Worm (Caenorhabditis elegans) whole organism, L3 larva: ENCODE data around the gene srz-102.

ENCODE experiments used
- R02D3.7 ChIP-seq: fragments of 150-350 bp; optimal IDR thresholded peaks from 2 replicates; lab custom pipeline; 2014; ENCODE audit warnings: missing biosample characterization, missing genetic modification characterization
- aly-2 ChIP-seq: fragments of 150-350 bp; optimal IDR thresholded peaks from 2 replicates; lab custom pipeline; 2014; ENCODE audit warnings: missing biosample characterization, missing genetic modification characterization
- ceh-16 ChIP-seq: sonication (generic microtip); optimal IDR thresholded peaks from 2 replicates; lab custom pipeline; 2017; ENCODE audit warnings: missing biosample characterization, missing genetic modification characterization
- ceh-9 ChIP-seq: sonication (generic microtip); optimal IDR thresholded peaks from 2 replicates; lab custom pipeline; 2018; ENCODE audit warnings: missing biosample characterization, missing genetic modification characterization
- daf-12 ChIP-seq: fragments of 150-350 bp; optimal IDR thresholded peaks from 2 replicates; lab custom pipeline; 2014; ENCODE audit warnings: missing biosample characterization, missing genetic modification reagents, missing genetic modification characterization
- egl-27 ChIP-seq: sonication (generic microtip); optimal IDR thresholded peaks from 4 replicates; lab custom pipeline; 2017; ENCODE audit warnings: missing biosample characterization, missing genetic modification reagents, missing genetic modification characterization
- egl-5 ChIP-seq: fragments of 150-350 bp; optimal IDR thresholded peaks from 2 replicates; lab custom pipeline; 2017; ENCODE audit warnings: missing biosample characterization, missing genetic modification reagents, missing genetic modification characterization, inconsistent platforms
- elt-1 ChIP-seq: fragments of 150-350 bp; optimal IDR thresholded peaks from 2 replicates; lab custom pipeline; 2014; ENCODE audit warnings: missing biosample characterization, missing genetic modification characterization
- elt-3 ChIP-seq, 3 experiments: fragments of 150-350 bp in 1 of 3; sonication (generic microtip) in 2 of 3; optimal IDR thresholded peaks; 2 replicates in 2 of 3; 4 replicates in 1 of 3; lab custom pipeline; 2014 to 2017; ENCODE audit warnings: missing biosample characterization in 3 of 3, missing genetic modification characterization in 3 of 3
- eor-1 ChIP-seq, 2 experiments: fragments of 150-350 bp; optimal IDR thresholded peaks; 2 replicates each; lab custom pipeline; 2014 to 2018; ENCODE audit warnings: missing biosample characterization in 2 of 2, missing genetic modification characterization in 2 of 2
- fkh-2 ChIP-seq: fragments of 150-350 bp; optimal IDR thresholded peaks from 2 replicates; lab custom pipeline; 2014; ENCODE audit warnings: missing biosample characterization, missing genetic modification reagents, missing genetic modification characterization
- fos-1 ChIP-seq: fragments of 150-350 bp; optimal IDR thresholded peaks from 2 replicates; lab custom pipeline; 2014; ENCODE audit warnings: missing biosample characterization, missing genetic modification characterization
- hmg-11 ChIP-seq: sonication (generic microtip); optimal IDR thresholded peaks from 2 replicates; lab custom pipeline; 2016; ENCODE audit warnings: missing genetic modification characterization, missing compliant biosample characterization
- lin-15B ChIP-seq: fragments of 150-350 bp; optimal IDR thresholded peaks from 2 replicates; lab custom pipeline; 2014; ENCODE audit warnings: missing biosample characterization, missing genetic modification characterization
- lsy-12 ChIP-seq: sonication (generic microtip); optimal IDR thresholded peaks from 2 replicates; lab custom pipeline; 2016; ENCODE audit warnings: mild to moderate bottlenecking, missing genetic modification characterization, missing compliant biosample characterization
- mdl-1 ChIP-seq: fragments of 150-350 bp; optimal IDR thresholded peaks from 2 replicates; lab custom pipeline; 2014; ENCODE audit warnings: missing biosample characterization, missing genetic modification characterization
- mml-1 ChIP-seq: fragments of 150-350 bp; sonication (generic microtip); optimal IDR thresholded peaks from 3 replicates; lab custom pipeline; 2014; ENCODE audit warnings: missing biosample characterization, missing genetic modification characterization
- nhr-11 ChIP-seq: fragments of 150-350 bp; optimal IDR thresholded peaks from 2 replicates; lab custom pipeline; 2014; ENCODE audit warnings: missing biosample characterization, missing genetic modification characterization
- nhr-237 ChIP-seq: fragments of 150-350 bp; optimal IDR thresholded peaks from 2 replicates; lab custom pipeline; 2014; ENCODE audit warnings: missing biosample characterization, missing genetic modification characterization
- nhr-25 ChIP-seq: sonication (generic microtip); optimal IDR thresholded peaks from 2 replicates; lab custom pipeline; 2017; ENCODE audit warnings: missing biosample characterization, missing genetic modification characterization
- nhr-28 ChIP-seq: fragments of 150-350 bp; optimal IDR thresholded peaks from 2 replicates; lab custom pipeline; 2014; ENCODE audit warnings: missing biosample characterization, missing genetic modification characterization
- nhr-67 ChIP-seq: fragments of 150-350 bp; optimal IDR thresholded peaks from 2 replicates; lab custom pipeline; 2014; ENCODE audit warnings: missing biosample characterization, missing genetic modification characterization
- nhr-76 ChIP-seq: fragments of 150-350 bp; sonication (generic microtip); optimal IDR thresholded peaks from 5 replicates; lab custom pipeline; 2014; ENCODE audit warnings: missing biosample characterization, missing genetic modification characterization
- pha-4 ChIP-seq: fragments of 150-350 bp; optimal IDR thresholded peaks from 2 replicates; lab custom pipeline; 2014; ENCODE audit warnings: missing biosample characterization, missing genetic modification reagents, missing genetic modification characterization
- pqm-1 ChIP-seq: fragments of 150-350 bp; optimal IDR thresholded peaks from 2 replicates; lab custom pipeline; 2017; ENCODE audit warnings: missing biosample characterization, missing genetic modification characterization, inconsistent platforms
- sea-2 ChIP-seq: fragments of 150-350 bp; sonication (generic microtip); optimal IDR thresholded peaks from 4 replicates; lab custom pipeline; 2014; ENCODE audit warnings: missing biosample characterization, missing genetic modification reagents, missing genetic modification characterization
- skn-1 ChIP-seq: fragments of 150-350 bp; optimal IDR thresholded peaks from 2 replicates; lab custom pipeline; 2014; ENCODE audit warnings: missing biosample characterization, missing genetic modification characterization
- snpc-4 ChIP-seq: fragments of 150-350 bp; optimal IDR thresholded peaks from 2 replicates; lab custom pipeline; 2014; ENCODE audit warnings: missing biosample characterization, missing genetic modification characterization
- tbx-2 ChIP-seq: sonication (generic microtip); optimal IDR thresholded peaks from 2 replicates; lab custom pipeline; 2016; ENCODE audit warnings: mild to moderate bottlenecking, missing genetic modification characterization, missing compliant biosample characterization
- unc-39 ChIP-seq: sonication (generic microtip); optimal IDR thresholded peaks from 4 replicates; lab custom pipeline; 2017; ENCODE audit warnings: missing biosample characterization, missing genetic modification characterization
- unc-62 ChIP-seq: fragments of 150-350 bp; sonication (generic microtip); optimal IDR thresholded peaks from 4 replicates; lab custom pipeline; 2014; ENCODE audit warnings: missing biosample characterization, missing genetic modification reagents, missing genetic modification characterization

srz-102 gene

DNA sequence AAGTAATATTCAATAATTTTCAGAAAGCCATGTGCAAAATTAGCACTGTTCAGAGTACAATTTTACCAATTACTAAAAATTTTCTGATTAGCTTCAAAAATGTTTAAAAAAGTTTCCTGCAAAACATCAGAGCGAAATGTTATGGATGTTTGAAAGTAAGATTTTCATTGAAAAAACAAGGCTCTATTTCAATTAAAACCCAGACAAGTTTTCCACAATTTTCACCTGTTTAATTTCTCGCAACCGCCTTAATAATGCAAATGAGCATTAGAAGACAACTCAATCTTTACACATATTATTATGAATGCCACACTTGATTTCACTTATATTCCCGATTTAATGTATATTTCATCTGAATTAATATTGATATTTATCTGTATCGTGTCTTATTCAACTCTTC is 7.2 kb downstream of the srz-102 start, which contains the start of gene srz-101:
Gene srz-101 (plus strand): TSS at position 301 of the 400 bp plus-strand sequence.
- no peak for TF ChIP-seq hmg-11 (tag; lab: Kevin White, UChicago)

DNA sequence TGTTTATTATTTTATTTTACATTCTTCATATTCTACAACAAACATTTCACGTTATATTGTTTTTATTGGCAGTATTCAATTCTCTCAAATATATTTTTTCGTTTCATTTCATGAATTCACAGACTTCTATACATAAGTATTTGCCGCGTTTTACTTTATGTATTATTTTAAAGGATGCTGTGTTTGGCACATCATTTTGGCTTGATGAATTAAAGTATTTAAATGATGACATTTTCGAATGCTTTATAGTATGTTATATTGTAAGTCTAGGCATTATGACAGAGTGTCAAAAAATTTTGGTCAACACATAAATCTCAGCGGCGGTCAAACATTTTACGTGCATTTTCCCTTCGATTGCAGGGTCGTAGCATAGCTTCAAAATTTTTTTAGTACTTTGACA is 8.2 kb downstream of the srz-102 start:
- no peak for TF ChIP-seq snpc-4 (tag; lab: Kevin White, UChicago)
- TF ChIP-seq nhr-28 = no peak
- no peak for TF ChIP-seq elt-1
- no peak for TF ChIP-seq nhr-237 (tag; lab: Kevin White, UChicago)
- TF ChIP-seq unc-62 (GFP tag; lab: Kevin White, UChicago) = no peak
- no peak for TF ChIP-seq nhr-25
- TF ChIP-seq lin-15B (tag; lab: Kevin White, UChicago) = no peak

DNA sequence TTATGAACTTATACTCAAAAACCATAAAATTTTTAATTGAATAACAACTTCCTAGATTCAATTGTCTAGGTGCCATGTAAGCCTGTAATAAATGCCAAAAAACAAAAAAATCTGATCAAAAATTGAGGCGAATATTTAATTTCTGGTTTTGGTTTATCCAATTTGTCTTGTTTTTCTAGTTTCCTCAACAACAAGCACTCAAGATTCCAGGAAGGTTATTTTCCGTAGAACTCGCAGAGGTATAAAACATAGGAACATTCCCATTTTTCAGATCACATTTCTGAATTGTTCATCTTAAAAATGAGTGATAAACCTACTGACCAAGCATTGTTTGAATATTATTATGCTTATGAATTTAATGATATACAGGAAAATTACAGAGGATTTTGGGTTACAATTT is 9.9 kb downstream of the srz-102 start, which contains the start of gene srw-41:
Gene srw-41 (plus strand): TSS at position 301 of the 400 bp plus-strand sequence.
- TF ChIP-seq mdl-1 (tag; lab: Kevin White, UChicago) (no peak), fos-1 (tag; lab: Kevin White, UChicago) (no peak), egl-5 (tag; lab: Kevin White, UChicago) (no peak), lin-15B (tag; lab: Kevin White, UChicago) (no peak), skn-1 (no peak), ceh-9 (tag; lab: Kevin White, UChicago) (no peak), ceh-16 (tag; lab: Kevin White, UChicago) (no peak), lsy-12 (tag; lab: Kevin White, UChicago) (no peak), nhr-67 (tag; lab: Kevin White, UChicago) (no peak), sea-2 (GFP tag; lab: Kevin White, UChicago) (no peak), hmg-11 (tag; lab: Kevin White, UChicago) (no peak)

DNA sequence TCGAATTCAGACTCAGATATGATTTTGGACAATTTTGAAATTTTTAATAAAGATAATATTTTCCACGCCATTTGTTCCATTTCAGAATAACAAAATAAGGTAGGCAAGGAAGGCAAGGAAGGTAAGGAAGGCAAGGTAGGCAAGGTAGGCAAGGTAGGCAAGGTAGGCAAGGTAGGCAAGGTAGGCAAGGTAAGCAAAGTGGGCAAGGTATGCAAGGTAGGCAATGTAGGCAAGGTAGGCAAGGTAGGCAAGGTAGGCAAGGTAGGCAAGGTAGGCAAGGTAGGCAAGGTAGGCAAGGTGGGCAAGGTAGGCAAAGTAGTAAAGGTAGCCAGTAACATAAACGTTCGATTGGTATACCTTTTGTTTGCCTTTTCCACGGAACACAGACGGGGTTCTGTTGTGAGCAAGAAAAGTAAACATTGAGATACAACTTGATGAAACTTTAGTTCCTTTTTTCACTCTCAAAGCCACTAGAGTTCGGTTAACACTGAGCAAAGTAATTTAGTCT is 12.5 kb downstream of the srz-102 start, which contains the start of gene Y70C5C.1:
Gene Y70C5C.1 (plus strand): TSS at position 458 of the 508 bp plus-strand sequence.
- TF ChIP-seq daf-12 (tag; lab: Kevin White, UChicago) (no peak), lsy-12 (tag; lab: Kevin White, UChicago) (no peak), pha-4 (tag; lab: Kevin White, UChicago) (no peak), sea-2 (GFP tag; lab: Kevin White, UChicago) (no peak), mdl-1 (tag; lab: Kevin White, UChicago) (no peak), nhr-237 (tag; lab: Kevin White, UChicago) (no peak), nhr-11 (tag; lab: Kevin White, UChicago) (no peak), elt-1 (no peak), egl-5 (tag; lab: Kevin White, UChicago) (no peak), aly-2 (tag; lab: Kevin White, UChicago) (no peak), nhr-76 (tag; lab: Kevin White, UChicago) (no peak), nhr-67 (tag; lab: Kevin White, UChicago) (no peak), mml-1 (tag; lab: Kevin White, UChicago) (no peak)
- TF ChIP-seq, all 47 proteins: peak for 0

DNA sequence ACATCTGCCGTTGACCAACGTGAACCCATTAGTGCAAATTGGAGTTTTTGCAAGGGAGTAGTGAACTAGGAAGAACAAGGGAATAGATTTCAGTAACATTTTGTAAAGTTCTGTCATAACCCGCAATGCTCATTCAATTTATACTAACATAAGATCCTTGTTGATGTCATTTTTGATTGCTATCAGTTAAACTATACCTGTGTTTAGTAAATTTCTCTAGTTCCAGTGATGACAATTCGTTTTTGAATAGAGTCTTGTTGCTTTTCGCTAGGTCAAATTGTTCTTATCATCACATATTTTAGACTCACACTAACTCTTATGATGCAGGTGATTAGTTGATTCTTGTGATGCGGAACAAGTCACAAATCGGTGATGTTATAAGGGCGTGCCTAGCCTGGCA is 19.2 kb downstream of the srz-102 start, which contains the start of gene clec-9:
Gene clec-9 (minus strand): TSS at position 101 of the 400 bp plus-strand sequence.
- no peak for TF ChIP-seq R02D3.7 (tag; lab: Kevin White, UChicago)
- no peak for TF ChIP-seq unc-39 (tag; lab: Kevin White, UChicago)
- no peak for TF ChIP-seq tbx-2 (tag; lab: Kevin White, UChicago)
- no peak for TF ChIP-seq ceh-16 (tag; lab: Kevin White, UChicago)
- TF ChIP-seq elt-3 (tag; optimal IDR thresholded peaks at IDR 0.05; lab: Kevin White, UChicago) = no peak
- TF ChIP-seq nhr-25 = no peak
- TF ChIP-seq nhr-76 (tag; lab: Kevin White, UChicago) = no peak
- no peak for TF ChIP-seq nhr-237 (tag; lab: Kevin White, UChicago)
- TF ChIP-seq egl-27 = no peak
- TF ChIP-seq fkh-2 (tag; lab: Kevin White, UChicago) = no peak
- no peak for TF ChIP-seq pqm-1 (tag; lab: Kevin White, UChicago)

DNA sequence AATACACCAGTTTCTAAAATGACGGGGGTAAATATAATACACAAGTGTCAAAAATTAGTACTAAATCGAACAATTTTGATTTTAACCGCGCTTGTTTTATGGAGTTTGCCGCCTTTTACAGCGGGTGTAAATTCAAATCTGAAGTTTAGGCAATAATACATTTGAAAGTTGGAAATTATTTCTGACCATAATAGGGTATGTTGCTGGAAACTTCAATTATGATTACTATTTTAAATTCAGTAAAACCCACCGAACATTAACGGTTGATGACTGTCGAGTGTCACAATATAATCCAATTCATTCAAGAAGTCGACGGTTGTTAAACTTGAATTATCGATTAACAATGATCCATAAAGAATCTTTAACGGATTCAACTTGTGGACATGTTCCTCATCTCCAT is 26.5 kb downstream of the srz-102 start:
- TF ChIP-seq eor-1 (tag; optimal IDR thresholded peaks at IDR 0.05; lab: Kevin White, UChicago) = no peak
